Fruit fly (Drosophila melanogaster): ENCODE measurements around the gene CG34164.

The CG34164 gene

DNA sequence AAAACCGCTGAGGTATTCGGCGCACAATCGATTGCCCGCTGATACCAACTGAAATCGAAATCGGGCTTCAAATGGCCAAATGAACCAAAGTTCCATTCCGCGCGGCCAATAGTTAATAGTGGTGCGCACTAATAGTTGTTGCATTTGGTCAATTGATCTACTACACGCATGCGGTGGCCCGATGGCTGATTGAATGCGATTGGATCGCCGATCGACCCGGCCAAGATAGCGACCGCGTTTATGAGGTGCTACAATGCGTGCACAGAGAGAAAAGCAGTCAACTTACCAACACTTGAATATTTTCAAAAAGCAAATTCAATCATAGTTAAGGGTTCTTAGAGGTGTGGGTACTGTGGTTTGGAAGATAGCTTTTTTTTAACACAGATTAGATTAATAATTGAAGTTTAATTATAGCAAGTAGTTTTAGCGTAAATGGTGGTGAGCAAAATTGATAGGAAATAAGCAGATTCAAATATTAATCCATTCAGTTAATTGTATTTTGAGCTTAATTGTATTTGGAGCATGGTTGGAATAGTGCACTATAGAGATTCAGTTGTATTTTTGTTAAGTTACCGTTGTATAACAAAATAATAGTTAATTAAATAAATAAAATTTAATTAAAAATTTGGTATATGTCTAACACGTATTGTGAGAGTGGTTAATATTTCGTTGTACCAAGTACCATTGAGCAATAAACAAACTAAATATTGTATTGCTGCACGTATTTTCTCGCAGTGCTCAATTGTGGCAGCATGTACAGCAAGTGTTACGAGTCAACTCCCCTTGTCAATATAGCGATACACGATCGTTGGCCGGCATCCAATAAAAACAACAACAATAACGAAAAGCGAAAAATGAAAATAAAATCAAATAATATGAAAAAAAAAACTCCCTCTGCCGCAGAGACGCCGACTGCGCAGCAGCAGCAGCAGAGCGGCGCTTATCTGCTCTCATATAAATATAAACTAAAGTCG, 29.4 kb upstream of the CG34164 start:
- TF ChIP-seq CG15710 (tag; optimal IDR thresholded peaks at IDR 0.05) (peak; percentile 70), CG8301 (tag; optimal IDR thresholded peaks at IDR 0.05) (peak; percentile 48), CG12605 (GFP tag; IDR thresholded peaks at IDR 0.05) (peak; percentile 94), Snoo (tag; optimal IDR thresholded peaks at IDR 0.05) (peak; percentile 58), Ets98B (GFP tag; IDR thresholded peaks at IDR 0.05) (peak; percentile 77), CG8159 (tag; optimal IDR thresholded peaks at IDR 0.05) (peak; percentile 79), rn (GFP tag; IDR thresholded peaks at IDR 0.05) (peak; percentile 60), Pif1A (GFP tag; optimal IDR thresholded peaks at IDR 0.05) (peak; percentile 63), Pif1B (GFP tag; optimal IDR thresholded peaks at IDR 0.05) (peak; percentile 77), CG34367 (tag; optimal IDR thresholded peaks at IDR 0.05) (peak; percentile 50), CG14655 (GFP tag; optimal IDR thresholded peaks at IDR 0.05) (peak; percentile 79), EcR (GFP tag; optimal IDR thresholded peaks at IDR 0.05) (peak; percentile 64), CG9948 (tag; optimal IDR thresholded peaks at IDR 0.05) (peak; percentile 51), D1 (tag; optimal IDR thresholded peaks at IDR 0.05) (no peak), CG4496 (GFP tag; IDR thresholded peaks at IDR 0.05) (peak; percentile 88), fd96Ca (GFP tag; IDR thresholded peaks at IDR 0.05) (peak; percentile 87), CG17806 (tag; optimal IDR thresholded peaks at IDR 0.05) (peak; percentile 61), CG13204 (GFP tag; optimal IDR thresholded peaks at IDR 0.05) (peak; percentile 65), gl (tag; optimal IDR thresholded peaks at IDR 0.05) (peak; percentile 93), CG32121 (GFP tag; IDR thresholded peaks at IDR 0.05) (peak; percentile 82), CG10348 (GFP tag; IDR thresholded peaks at IDR 0.05) (no peak)

dm6 chr2L:12027435-12027834, 28.7 kb upstream of the CG34164 start, which contains the start of gene dmGlut:
Gene dmGlut (plus strand): TSS chr2L:12027438.
- TF ChIP-seq Snoo (tag; optimal IDR thresholded peaks at IDR 0.05) (no peak), CG17806 (tag; optimal IDR thresholded peaks at IDR 0.05) (no peak), Pif1B (GFP tag; optimal IDR thresholded peaks at IDR 0.05) (no peak), CG13204 (GFP tag; optimal IDR thresholded peaks at IDR 0.05) (no peak), rn (GFP tag; IDR thresholded peaks at IDR 0.05) (no peak), EcR (GFP tag; optimal IDR thresholded peaks at IDR 0.05) (no peak), CG9948 (tag; optimal IDR thresholded peaks at IDR 0.05) (no peak), CG34367 (tag; optimal IDR thresholded peaks at IDR 0.05) (no peak), CG10348 (GFP tag; IDR thresholded peaks at IDR 0.05) (no peak), CG14655 (GFP tag; optimal IDR thresholded peaks at IDR 0.05) (no peak), CG8301 (tag; optimal IDR thresholded peaks at IDR 0.05) (no peak), Ets98B (GFP tag; IDR thresholded peaks at IDR 0.05) (no peak), D1 (tag; optimal IDR thresholded peaks at IDR 0.05) (no peak), CG15710 (tag; optimal IDR thresholded peaks at IDR 0.05) (no peak), gl (tag; optimal IDR thresholded peaks at IDR 0.05) (no peak), Pif1A (GFP tag; optimal IDR thresholded peaks at IDR 0.05) (no peak)

DNA sequence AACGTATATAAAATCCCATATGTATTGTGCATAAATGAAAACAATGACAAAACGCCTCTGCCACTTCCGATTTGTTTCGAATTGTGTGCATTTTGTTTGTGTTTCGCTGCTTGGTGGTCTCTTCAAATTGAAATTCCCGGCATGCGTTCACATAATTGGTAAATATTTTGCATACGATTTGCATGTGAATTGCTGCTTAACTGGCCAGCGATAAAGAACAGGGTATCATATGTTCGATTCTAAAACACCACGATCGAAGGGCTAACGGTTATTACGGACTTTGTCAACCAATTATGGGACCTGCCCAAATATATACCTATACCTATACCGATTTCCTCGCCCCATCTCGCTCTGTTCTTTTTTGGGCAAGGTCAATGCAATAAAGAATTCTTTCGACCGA, 28.0 kb upstream of the CG34164 start:
- TF ChIP-seq EcR (GFP tag; optimal IDR thresholded peaks at IDR 0.05): no peak
- no peak for TF ChIP-seq gl (tag; optimal IDR thresholded peaks at IDR 0.05)
- no peak for TF ChIP-seq CG9948 (tag; optimal IDR thresholded peaks at IDR 0.05)
- no peak for TF ChIP-seq fd96Ca (GFP tag; IDR thresholded peaks at IDR 0.05)
- TF ChIP-seq Snoo (tag; optimal IDR thresholded peaks at IDR 0.05): no peak
- no peak for TF ChIP-seq Pif1B (GFP tag; optimal IDR thresholded peaks at IDR 0.05)
- no peak for TF ChIP-seq Ets98B (GFP tag; IDR thresholded peaks at IDR 0.05)
- TF ChIP-seq CG34367 (tag; optimal IDR thresholded peaks at IDR 0.05): no peak
- TF ChIP-seq CG4496 (GFP tag; IDR thresholded peaks at IDR 0.05): no peak
- TF ChIP-seq CG13204 (GFP tag; optimal IDR thresholded peaks at IDR 0.05): no peak

dm6 chr2L:12028808-12029207, 27.3 kb upstream of the CG34164 start:
- no peak for TF ChIP-seq CG8159 (tag; optimal IDR thresholded peaks at IDR 0.05)
- TF ChIP-seq EcR (GFP tag; optimal IDR thresholded peaks at IDR 0.05): peak; percentile 58

DNA sequence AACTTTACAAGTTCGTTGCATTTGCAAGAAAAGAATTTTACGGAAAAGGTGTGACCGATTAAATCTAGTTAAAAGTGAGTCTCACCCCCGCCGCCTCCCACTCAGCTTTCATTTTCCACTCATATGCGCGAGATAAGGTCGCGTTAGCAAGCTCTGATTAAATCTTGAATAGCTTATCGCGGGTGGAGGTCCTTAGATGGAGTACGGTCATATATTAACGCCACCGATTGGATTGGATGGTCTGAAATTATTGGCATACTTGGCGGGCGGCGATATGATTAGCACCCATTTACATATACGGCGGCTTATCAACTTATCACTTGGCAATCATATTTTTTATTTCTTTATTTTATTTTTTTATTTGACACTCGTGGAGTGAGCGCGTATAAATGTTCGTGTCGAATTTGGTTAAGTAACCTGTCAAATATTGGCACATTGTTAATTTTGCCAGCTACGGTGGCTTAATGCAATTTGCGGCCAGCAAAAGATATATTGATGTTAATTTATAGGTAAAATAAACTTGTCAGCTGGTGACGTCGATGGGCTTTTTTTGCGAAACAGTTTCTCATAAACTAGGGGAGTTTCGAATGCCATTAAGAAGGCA, 26.5 kb upstream of the CG34164 start:
- TF ChIP-seq CG8159 (tag; optimal IDR thresholded peaks at IDR 0.05) (no peak), CG32121 (GFP tag; IDR thresholded peaks at IDR 0.05) (no peak), CG12605 (GFP tag; IDR thresholded peaks at IDR 0.05) (no peak), CG15710 (tag; optimal IDR thresholded peaks at IDR 0.05) (no peak), CG10348 (GFP tag; IDR thresholded peaks at IDR 0.05) (no peak), CG8301 (tag; optimal IDR thresholded peaks at IDR 0.05) (no peak), rn (GFP tag; IDR thresholded peaks at IDR 0.05) (no peak), CG17806 (tag; optimal IDR thresholded peaks at IDR 0.05) (no peak)

- TF ChIP-seq Ets98B (GFP tag; IDR thresholded peaks at IDR 0.05): no peak
- no peak for TF ChIP-seq fd96Ca (GFP tag; IDR thresholded peaks at IDR 0.05)
- TF ChIP-seq CG4496 (GFP tag; IDR thresholded peaks at IDR 0.05): no peak
- no peak for TF ChIP-seq Snoo (tag; optimal IDR thresholded peaks at IDR 0.05)
- TF ChIP-seq CG13204 (GFP tag; optimal IDR thresholded peaks at IDR 0.05): no peak
- TF ChIP-seq D1 (tag; optimal IDR thresholded peaks at IDR 0.05): no peak
- TF ChIP-seq EcR (GFP tag; optimal IDR thresholded peaks at IDR 0.05): no peak
- TF ChIP-seq CG15710 (tag; optimal IDR thresholded peaks at IDR 0.05): no peak
- no peak for TF ChIP-seq CG10348 (GFP tag; IDR thresholded peaks at IDR 0.05)
- no peak for TF ChIP-seq CG17806 (tag; optimal IDR thresholded peaks at IDR 0.05)
- TF ChIP-seq CG8301 (tag; optimal IDR thresholded peaks at IDR 0.05): no peak
- TF ChIP-seq CG9948 (tag; optimal IDR thresholded peaks at IDR 0.05): no peak
- TF ChIP-seq rn (GFP tag; IDR thresholded peaks at IDR 0.05): no peak
- no peak for TF ChIP-seq CG8159 (tag; optimal IDR thresholded peaks at IDR 0.05)
- no peak for TF ChIP-seq CG32121 (GFP tag; IDR thresholded peaks at IDR 0.05)
Measured at dm6 chr2L:12030552-12031131, 25.5 kb upstream of the CG34164 start.
